Worm (Caenorhabditis elegans) whole organism, young adult: ENCODE data around the gene srz-61.

Experiments used
- B0035.1 ChIP-seq: sonication (generic microtip); optimal IDR thresholded peaks from 2 replicates; lab custom pipeline; 2016; ENCODE audit warnings: missing genetic modification characterization, mild to moderate bottlenecking, missing compliant biosample characterization, missing genotype, missing genetic modification reagents
- C17E4.6 ChIP-seq: fragments of 200-800 bp; sonication (Bioruptor generic); IDR thresholded peaks from 2 replicates; pipeline ENCODE4 v1.3.6; 2022; ENCODE audit warnings: missing genetic modification reagents, missing genetic modification characterization, missing compliant biosample characterization
- D2030.7 ChIP-seq: fragments of 200-800 bp; sonication (Bioruptor generic); IDR thresholded peaks from 2 replicates; pipeline ENCODE4 v1.3.6; 2022; ENCODE audit warnings: missing genetic modification reagents, missing genetic modification characterization, missing compliant biosample characterization
- Y79H2A.3 ChIP-seq: fragments of 200-800 bp; sonication (Bioruptor generic); conservative IDR thresholded peaks from 2 replicates; pipeline ENCODE4 v1.3.6; 2022; ENCODE audit warnings: missing genetic modification reagents, missing genetic modification characterization, missing compliant biosample characterization
- ama-1 ChIP-seq, 3 experiments: fragments of 150-350 bp in 1 of 3; sonication (generic microtip) in 2 of 3; optimal IDR thresholded peaks; 2 replicates each; lab custom pipeline; 2014 to 2018; ENCODE audit warnings: missing biosample characterization in 2 of 3, missing genetic modification characterization in 2 of 3, missing genetic modification reagents in 2 of 3
- aptf-3 ChIP-seq: fragments of 200-800 bp; sonication (Bioruptor generic); IDR thresholded peaks from 2 replicates; pipeline ENCODE4 v1.3.6; 2022; ENCODE audit warnings: missing genetic modification characterization, missing compliant biosample characterization
- cebp-1 ChIP-seq, 2 experiments: fragments of 200-800 bp in 1 of 2; sonication (Bioruptor generic) in 1 of 2; sonication (generic microtip) in 1 of 2; IDR thresholded peaks in 1 of 2; optimal IDR thresholded peaks in 1 of 2; 2 replicates each; pipeline versions ENCODE4 v1.3.6 to Lab custom; 2017 to 2022; ENCODE audit warnings: missing compliant biosample characterization in 2 of 2, missing genetic modification characterization in 2 of 2, mild to moderate bottlenecking in 1 of 2, missing genetic modification reagents in 1 of 2, moderate library complexity in 1 of 2
- cebp-2 ChIP-seq: fragments of 200-800 bp; sonication (Bioruptor generic); IDR thresholded peaks from 2 replicates; pipeline ENCODE4 v1.3.6; 2022; ENCODE audit warnings: missing genetic modification characterization, missing compliant biosample characterization
- ceh-100 ChIP-seq: fragments of 200-800 bp; sonication (Bioruptor generic); IDR thresholded peaks from 2 replicates; pipeline ENCODE4 v1.3.6; 2022; ENCODE audit warnings: missing genetic modification reagents, missing genetic modification characterization, missing compliant biosample characterization
- ceh-27 ChIP-seq: fragments of 200-800 bp; sonication (Bioruptor generic); optimal IDR thresholded peaks from 2 replicates; lab custom pipeline; 2018; ENCODE audit warnings: mild to moderate bottlenecking, missing genetic modification characterization, moderate library complexity, missing compliant biosample characterization
- ceh-79 ChIP-seq: sonication (generic microtip); optimal IDR thresholded peaks from 2 replicates; lab custom pipeline; 2017; ENCODE audit warnings: mild to moderate bottlenecking, missing genetic modification characterization, missing compliant biosample characterization
- ceh-91 ChIP-seq: fragments of 200-800 bp; sonication (Bioruptor generic); IDR thresholded peaks from 2 replicates; pipeline ENCODE4 v1.3.6; 2022; ENCODE audit warnings: missing genetic modification reagents, missing genetic modification characterization, missing compliant biosample characterization
- efl-1 ChIP-seq: fragments of 150-350 bp; optimal IDR thresholded peaks from 2 replicates; lab custom pipeline; 2014; ENCODE audit warnings: missing biosample characterization, missing genetic modification reagents, missing genetic modification characterization
- egl-18 ChIP-seq: fragments of 200-800 bp; sonication (Bioruptor generic); IDR thresholded peaks from 2 replicates; pipeline ENCODE4 v1.3.6; 2022; ENCODE audit warnings: missing genetic modification reagents, missing genetic modification characterization, missing compliant biosample characterization
- egrh-3 ChIP-seq: fragments of 200-800 bp; sonication (Bioruptor generic); IDR thresholded peaks from 2 replicates; pipeline ENCODE4 v1.3.6; 2022; ENCODE audit warnings: missing genetic modification reagents, missing genetic modification characterization, missing compliant biosample characterization
- ekl-4 ChIP-seq: fragments of 200-800 bp; sonication (Bioruptor generic); IDR thresholded peaks from 2 replicates; pipeline ENCODE4 v1.3.6; 2022; ENCODE audit warnings: missing genetic modification reagents, missing genetic modification characterization, missing compliant biosample characterization
- him-1 ChIP-seq: sonication (generic microtip); optimal IDR thresholded peaks from 2 replicates; lab custom pipeline; 2016; ENCODE audit warnings: missing genotype, missing genetic modification reagents, missing genetic modification characterization, missing compliant biosample characterization
- hmg-20 ChIP-seq: fragments of 200-800 bp; sonication (Bioruptor generic); IDR thresholded peaks from 2 replicates; pipeline ENCODE4 v1.3.6; 2022; ENCODE audit warnings: missing genetic modification reagents, missing genetic modification characterization, missing compliant biosample characterization
- let-607 ChIP-seq, 2 experiments: fragments of 200-800 bp in 1 of 2; sonication (Bioruptor generic) in 1 of 2; sonication (generic microtip) in 1 of 2; optimal IDR thresholded peaks; 2 replicates each; lab custom pipeline; 2016 to 2018; ENCODE audit warnings: mild to moderate bottlenecking in 2 of 2, missing compliant biosample characterization in 2 of 2, missing genetic modification characterization in 2 of 2, moderate library complexity in 2 of 2, missing genotype in 1 of 2
- lin-26 ChIP-seq: fragments of 200-800 bp; sonication (Bioruptor generic); IDR thresholded peaks from 2 replicates; pipeline ENCODE4 v1.3.6; 2022; ENCODE audit warnings: missing genetic modification reagents, missing genetic modification characterization, missing compliant biosample characterization
- lin-40 ChIP-seq: sonication (generic microtip); optimal IDR thresholded peaks from 2 replicates; lab custom pipeline; 2016; ENCODE audit warnings: missing genetic modification characterization, mild to moderate bottlenecking, missing compliant biosample characterization, missing genotype, missing genetic modification reagents
- lsy-27 ChIP-seq: sonication (generic microtip); optimal IDR thresholded peaks from 2 replicates; lab custom pipeline; 2017; ENCODE audit warnings: missing genetic modification characterization, mild to moderate bottlenecking, missing compliant biosample characterization, antibody characterized with exemption, missing genotype, borderline replicate concordance; ENCODE audit not compliant: insufficient read depth
- madf-6 ChIP-seq: fragments of 200-800 bp; sonication (Bioruptor generic); IDR thresholded peaks from 2 replicates; pipeline ENCODE4 v1.3.6; 2022; ENCODE audit warnings: missing genetic modification reagents, missing genetic modification characterization, missing compliant biosample characterization
- mcd-1 ChIP-seq: fragments of 200-800 bp; sonication (Bioruptor generic); IDR thresholded peaks from 2 replicates; pipeline ENCODE4 v1.3.6; 2022; ENCODE audit warnings: missing genetic modification reagents, missing genetic modification characterization, missing compliant biosample characterization
- mel-28 ChIP-seq: sonication (generic microtip); optimal IDR thresholded peaks from 2 replicates; lab custom pipeline; 2016; ENCODE audit warnings: borderline replicate concordance, mild to moderate bottlenecking, missing genetic modification characterization, missing compliant biosample characterization
- nhr-120 ChIP-seq: fragments of 200-800 bp; sonication (Bioruptor generic); IDR thresholded peaks from 2 replicates; pipeline ENCODE4 v1.3.6; 2022; ENCODE audit warnings: missing genetic modification characterization, missing compliant biosample characterization
- pbrm-1 ChIP-seq: fragments of 200-800 bp; sonication (Bioruptor generic); IDR thresholded peaks from 2 replicates; pipeline ENCODE4 v1.3.6; 2022; ENCODE audit warnings: missing genetic modification reagents, missing genetic modification characterization, missing compliant biosample characterization
- pha-4 ChIP-seq: fragments of 150-350 bp; sonication (generic microtip); optimal IDR thresholded peaks from 2 replicates; lab custom pipeline; 2014; ENCODE audit warnings: missing biosample characterization, missing genetic modification reagents, missing genetic modification characterization
- snpc-4 ChIP-seq, 5 experiments: fragments of 150-350 bp in 1 of 5; sonication (generic microtip) in 4 of 5; optimal IDR thresholded peaks; 2 replicates each; lab custom pipeline; 2014 to 2018; ENCODE audit warnings: missing genetic modification characterization in 5 of 5, missing biosample characterization in 3 of 5, antibody characterized with exemption in 2 of 5, mild to moderate bottlenecking in 2 of 5, missing compliant biosample characterization in 2 of 5, missing genotype in 2 of 5, moderate library complexity in 2 of 5, missing genetic modification reagents in 1 of 5
- somi-1 ChIP-seq: fragments of 200-800 bp; sonication (Bioruptor generic); optimal IDR thresholded peaks from 2 replicates; lab custom pipeline; 2018; ENCODE audit warnings: mild to moderate bottlenecking, missing genetic modification characterization, missing compliant biosample characterization
- tbp1 ChIP-seq: fragments of 200-800 bp; sonication (Bioruptor generic); optimal IDR thresholded peaks from 2 replicates; lab custom pipeline; 2018; ENCODE audit warnings: mild to moderate bottlenecking, missing genetic modification characterization, missing compliant biosample characterization
- unc-62 ChIP-seq: fragments of 150-350 bp; optimal IDR thresholded peaks from 2 replicates; lab custom pipeline; 2014; ENCODE audit warnings: missing biosample characterization, missing genetic modification reagents, missing genetic modification characterization
- xnd-1 ChIP-seq: sonication (generic microtip); optimal IDR thresholded peaks from 2 replicates; lab custom pipeline; 2016; ENCODE audit warnings: missing genotype, missing genetic modification reagents, missing genetic modification characterization, missing compliant biosample characterization
- ztf-6 ChIP-seq: fragments of 200-800 bp; sonication (Bioruptor generic); IDR thresholded peaks from 2 replicates; pipeline ENCODE4 v1.3.6; 2022; ENCODE audit warnings: missing genetic modification reagents, missing genetic modification characterization, missing compliant biosample characterization

srz-61 gene

ce11 chrIV:16323373-16323772, 2.4 kb downstream of the srz-61 start, which contains the start of gene srz-104:
Gene srz-104, plus strand, starts transcription at chrIV:16323673.
- TF ChIP-seq C17E4.6 (GFP tag; lab: Robert Waterston, UW) (no peak), ztf-6 (GFP tag; lab: Robert Waterston, UW) (no peak), xnd-1 (tag; lab: Kevin White, UChicago) (no peak), ceh-27 (GFP tag; lab: Kevin White, UChicago) (no peak), ama-1 (optimal IDR thresholded peaks at IDR 0.05; lab: Kevin White, UChicago) (no peak), ama-1 (GFP tag; optimal IDR thresholded peaks at IDR 0.05; lab: Kevin White, UChicago) (no peak), nhr-120 (GFP tag; lab: Robert Waterston, UW) (no peak), snpc-4 (GFP tag; optimal IDR thresholded peaks at IDR 0.05; lab: Kevin White, UChicago) (no peak), snpc-4 (tag; optimal IDR thresholded peaks at IDR 0.05; lab: Kevin White, UChicago) (no peak), egrh-3 (GFP tag; lab: Robert Waterston, UW) (no peak), somi-1 (GFP tag; lab: Kevin White, UChicago) (no peak), lin-26 (GFP tag; lab: Robert Waterston, UW) (no peak), hmg-20 (GFP tag; lab: Robert Waterston, UW) (no peak), efl-1 (GFP tag; lab: Kevin White, UChicago) (no peak), Y79H2A.3 (GFP tag; lab: Robert Waterston, UW) (no peak), pha-4 (tag; lab: Kevin White, UChicago) (no peak)

ce11 chrIV:16324589-16324988, 3.6 kb downstream of the srz-61 start, which contains the start of gene srz-105:
Gene srz-105, plus strand, starts transcription at chrIV:16324889.
- TF ChIP-seq ceh-79 (tag; lab: Kevin White, UChicago) = no peak

ce11 chrIV:16328519-16328918, 7.6 kb downstream of the srz-61 start, which contains the start of gene K03D3.2:
Gene K03D3.2, minus strand, starts transcription at chrIV:16328619.
- no peak for TF ChIP-seq pbrm-1
- no peak for TF ChIP-seq madf-6
- TF ChIP-seq egl-18 (GFP tag; lab: Robert Waterston, UW) = no peak
- no peak for TF ChIP-seq ekl-4 (GFP tag; lab: Robert Waterston, UW)
- no peak for TF ChIP-seq cebp-1 (GFP tag; IDR thresholded peaks at IDR 0.05; lab: Robert Waterston, UW)
- no peak for TF ChIP-seq cebp-1 (tag; optimal IDR thresholded peaks at IDR 0.05; lab: Kevin White, UChicago)
- no peak for TF ChIP-seq him-1
- no peak for TF ChIP-seq mcd-1 (GFP tag; lab: Robert Waterston, UW)
- no peak for TF ChIP-seq lsy-27 (tag; lab: Kevin White, UChicago)
- no peak for TF ChIP-seq tbp1 (GFP tag; lab: Kevin White, UChicago)
- TF ChIP-seq aptf-3 = no peak
- no peak for TF ChIP-seq lin-40 (tag; lab: Kevin White, UChicago)
- no peak for TF ChIP-seq ceh-91 (GFP tag; lab: Robert Waterston, UW)
- TF ChIP-seq ceh-100 (GFP tag; lab: Robert Waterston, UW) = no peak
- TF ChIP-seq unc-62 (GFP tag; lab: Kevin White, UChicago) = no peak
- no peak for TF ChIP-seq B0035.1
- TF ChIP-seq cebp-2 (GFP tag; lab: Robert Waterston, UW) = no peak
- TF ChIP-seq D2030.7 = no peak
- no peak for TF ChIP-seq let-607 (tag; optimal IDR thresholded peaks at IDR 0.05; lab: Kevin White, UChicago)
- no peak for TF ChIP-seq xnd-1 (tag; lab: Kevin White, UChicago)
- TF ChIP-seq mel-28 (tag; lab: Kevin White, UChicago) = no peak
